Worm (Caenorhabditis elegans) whole organism, L2 larva: ENCODE measurements around the gene lin-25.

Experiments
- ceh-82 ChIP-seq: fragments of 150-350 bp; optimal IDR thresholded peaks from 2 replicates; lab custom pipeline; 2014; ENCODE audit warnings: missing biosample characterization, missing genetic modification characterization
- nhr-11 ChIP-seq: fragments of 150-350 bp; optimal IDR thresholded peaks from 2 replicates; lab custom pipeline; 2014; ENCODE audit warnings: missing biosample characterization, missing genetic modification characterization
- nhr-12 ChIP-seq: fragments of 150-350 bp; optimal IDR thresholded peaks from 2 replicates; lab custom pipeline; 2014; ENCODE audit warnings: missing biosample characterization, missing genetic modification characterization
- nhr-6 ChIP-seq: fragments of 150-350 bp; optimal IDR thresholded peaks from 2 replicates; lab custom pipeline; 2014; ENCODE audit warnings: missing biosample characterization, missing genetic modification characterization
- zag-1 ChIP-seq: fragments of 150-350 bp; optimal IDR thresholded peaks from 2 replicates; lab custom pipeline; 2014; ENCODE audit warnings: missing biosample characterization, missing genetic modification characterization
- ztf-11 ChIP-seq: sonication (generic microtip); optimal IDR thresholded peaks from 2 replicates; lab custom pipeline; 2017; ENCODE audit warnings: missing biosample characterization, missing genetic modification characterization

- TF ChIP-seq zag-1 (tag; lab: Kevin White, UChicago), result no peak
- TF ChIP-seq nhr-11 (tag; lab: Kevin White, UChicago), result no peak
- TF ChIP-seq ztf-11 (tag; lab: Kevin White, UChicago), result no peak
- no peak for TF ChIP-seq ceh-82 (tag; lab: Kevin White, UChicago)
- TF ChIP-seq nhr-12 (tag; lab: Kevin White, UChicago), result no peak
- no peak for TF ChIP-seq nhr-6 (tag; lab: Kevin White, UChicago)
Measured at ce11 chrV:12612118-12612517, 37.6 kb upstream of the lin-25 start, which contains the start of gene cyc-2.2.
